Worm (Caenorhabditis elegans) whole organism, L4 larva: Measurements from ENCODE around the gene W02A2.12.

ENCODE experiments used
- F10B5.3 ChIP-seq: sonication (generic microtip); optimal IDR thresholded peaks from 2 replicates; lab custom pipeline; 2016; ENCODE audit warnings: mild to moderate bottlenecking, missing genetic modification characterization, missing compliant biosample characterization
- F26F4.8 ChIP-seq: fragments of 200-800 bp; sonication (Bioruptor generic); conservative IDR thresholded peaks from 2 replicates; pipeline ENCODE4 v1.3.6; 2022; ENCODE audit warnings: missing genetic modification characterization, missing compliant biosample characterization
- F44E2.7 ChIP-seq: fragments of 200-800 bp; sonication (Bioruptor generic); IDR thresholded peaks from 2 replicates; pipeline ENCODE4 v2.1.2; 2022; ENCODE audit warnings: missing genetic modification characterization, missing compliant biosample characterization
- T20F7.1 ChIP-seq: fragments of 200-800 bp; sonication (Bioruptor generic); optimal IDR thresholded peaks from 2 replicates; lab custom pipeline; 2018; ENCODE audit warnings: mild to moderate bottlenecking, missing genetic modification characterization, missing compliant biosample characterization
- T26A8.4 ChIP-seq: fragments of 200-800 bp; sonication (Bioruptor generic); IDR thresholded peaks from 2 replicates; pipeline ENCODE4 v1.3.6; 2022; ENCODE audit warnings: missing genetic modification characterization, missing compliant biosample characterization
- Y48G9A.11 ChIP-seq: fragments of 200-800 bp; sonication (Bioruptor generic); IDR thresholded peaks from 2 replicates; pipeline ENCODE4 v1.3.6; 2022; ENCODE audit warnings: missing genetic modification reagents, missing genetic modification characterization, missing compliant biosample characterization
- ZK337.2 ChIP-seq: fragments of 200-800 bp; sonication (Bioruptor generic); IDR thresholded peaks from 2 replicates; pipeline ENCODE4 v1.3.6; 2022; ENCODE audit warnings: missing genetic modification reagents, missing genetic modification characterization, missing compliant biosample characterization
- ZK546.5 ChIP-seq, 2 experiments: sonication (generic microtip); optimal IDR thresholded peaks; 2 replicates each; lab custom pipeline; 2017; ENCODE audit warnings: missing biosample characterization in 2 of 2, missing genetic modification characterization in 2 of 2
- aha-1 ChIP-seq: fragments of 150-350 bp; peaks from one replicate; lab custom pipeline; 2014; ENCODE audit warnings: missing biosample characterization, missing genetic modification characterization
- aly-2 ChIP-seq: sonication (generic microtip); optimal IDR thresholded peaks from 2 replicates; lab custom pipeline; 2018; ENCODE audit warnings: missing biosample characterization, missing genetic modification characterization
- daf-16 ChIP-seq, 3 experiments: sonication (generic microtip); optimal IDR thresholded peaks; 2 replicates each; lab custom pipeline; 2016 to 2017; ENCODE audit warnings: missing genetic modification characterization in 3 of 3, missing genetic modification reagents in 3 of 3, mild to moderate bottlenecking in 2 of 3, missing compliant biosample characterization in 2 of 3, missing biosample characterization in 1 of 3, moderate library complexity in 1 of 3
- dmd-6 ChIP-seq: fragments of 200-800 bp; sonication (Bioruptor generic); IDR thresholded peaks from 2 replicates; pipeline ENCODE4 v1.3.6; 2022; ENCODE audit warnings: missing genetic modification reagents, missing genetic modification characterization, missing compliant biosample characterization
- dpl-1 ChIP-seq: fragments of 150-350 bp; optimal IDR thresholded peaks from 2 replicates; lab custom pipeline; 2014; ENCODE audit warnings: missing biosample characterization, missing genetic modification reagents, missing genetic modification characterization
- dve-1 ChIP-seq: sonication (generic microtip); optimal IDR thresholded peaks from 2 replicates; lab custom pipeline; 2017; ENCODE audit warnings: antibody characterized with exemption, mild to moderate bottlenecking, missing genetic modification characterization, missing compliant biosample characterization; ENCODE audit not compliant: insufficient read depth
- egl-27 ChIP-seq: sonication (generic microtip); optimal IDR thresholded peaks from 3 replicates; lab custom pipeline; 2017; ENCODE audit warnings: missing biosample characterization, missing genetic modification reagents, missing genetic modification characterization
- fkh-10 ChIP-seq: fragments of 150-350 bp; optimal IDR thresholded peaks from 2 replicates; lab custom pipeline; 2014; ENCODE audit warnings: missing biosample characterization, missing genetic modification reagents, missing genetic modification characterization
- hif-1 ChIP-seq, 2 experiments: sonication (generic microtip); optimal IDR thresholded peaks; 2 replicates each; lab custom pipeline; 2016 to 2017; ENCODE audit warnings: missing compliant biosample characterization in 2 of 2, missing genetic modification characterization in 2 of 2, missing genetic modification reagents in 2 of 2, missing genotype in 2 of 2, mild to moderate bottlenecking in 1 of 2
- hmg-1.1 ChIP-seq: fragments of 200-800 bp; sonication (Bioruptor generic); IDR thresholded peaks from 2 replicates; pipeline ENCODE4 v1.3.6; 2022; ENCODE audit warnings: missing genetic modification reagents, missing genetic modification characterization, missing compliant biosample characterization
- lin-1 ChIP-seq: fragments of 200-800 bp; sonication (Bioruptor generic); IDR thresholded peaks from 2 replicates; pipeline ENCODE4 v1.3.6; 2022; ENCODE audit warnings: missing genetic modification reagents, missing genetic modification characterization, missing compliant biosample characterization
- lin-13 ChIP-seq: fragments of 150-350 bp; optimal IDR thresholded peaks from 2 replicates; lab custom pipeline; 2014; ENCODE audit warnings: missing biosample characterization, missing genetic modification reagents, missing genetic modification characterization
- lin-15B ChIP-seq: fragments of 150-350 bp; sonication (generic microtip); optimal IDR thresholded peaks from 3 replicates; lab custom pipeline; 2014; ENCODE audit warnings: missing biosample characterization, missing genetic modification characterization
- lin-29 ChIP-seq: fragments of 200-800 bp; sonication (Bioruptor generic); IDR thresholded peaks from 2 replicates; pipeline ENCODE4 v1.3.6; 2022; ENCODE audit warnings: missing genetic modification reagents, missing genetic modification characterization, missing compliant biosample characterization
- lin-38 ChIP-seq: fragments of 200-800 bp; sonication (Bioruptor generic); IDR thresholded peaks from 2 replicates; pipeline ENCODE4 v1.3.6; 2022; ENCODE audit warnings: missing genetic modification reagents, missing genetic modification characterization, missing compliant biosample characterization
- lin-39 ChIP-seq: fragments of 150-350 bp; optimal IDR thresholded peaks from 2 replicates; lab custom pipeline; 2014; ENCODE audit warnings: missing biosample characterization, missing genetic modification reagents, missing genetic modification characterization
- lir-3 ChIP-seq: sonication (generic microtip); optimal IDR thresholded peaks from 2 replicates; lab custom pipeline; 2016; ENCODE audit warnings: mild to moderate bottlenecking, missing genetic modification characterization, missing compliant biosample characterization
- lsy-2 ChIP-seq, 2 experiments: fragments of 150-350 bp in 1 of 2; sonication (generic microtip) in 1 of 2; optimal IDR thresholded peaks; 2 replicates each; lab custom pipeline; 2014 to 2017; ENCODE audit warnings: missing biosample characterization in 2 of 2, missing genetic modification characterization in 2 of 2
- mdl-1 ChIP-seq, 2 experiments: fragments of 150-350 bp in 1 of 2; sonication (generic microtip) in 1 of 2; optimal IDR thresholded peaks; 2 replicates each; lab custom pipeline; 2014 to 2017; ENCODE audit warnings: missing biosample characterization in 2 of 2, missing genetic modification characterization in 2 of 2
- mdt-29 ChIP-seq: fragments of 200-800 bp; sonication (Bioruptor generic); IDR thresholded peaks from 2 replicates; pipeline ENCODE4 v1.3.6; 2022; ENCODE audit warnings: missing genetic modification reagents, missing genetic modification characterization, missing compliant biosample characterization
- mep-1 ChIP-seq: fragments of 150-350 bp; sonication (generic microtip); optimal IDR thresholded peaks from 3 replicates; lab custom pipeline; 2014; ENCODE audit warnings: missing biosample characterization, missing genetic modification characterization
- nhr-102 ChIP-seq: sonication (generic microtip); optimal IDR thresholded peaks from 2 replicates; lab custom pipeline; 2016; ENCODE audit warnings: mild to moderate bottlenecking, missing genetic modification characterization, moderate library complexity, missing compliant biosample characterization
- nhr-11 ChIP-seq: fragments of 150-350 bp; optimal IDR thresholded peaks from 2 replicates; lab custom pipeline; 2014; ENCODE audit warnings: missing biosample characterization, missing genetic modification characterization
- nhr-111 ChIP-seq: fragments of 200-800 bp; sonication (Bioruptor generic); optimal IDR thresholded peaks from 2 replicates; lab custom pipeline; 2018; ENCODE audit warnings: mild to moderate bottlenecking, missing genetic modification characterization, missing compliant biosample characterization
- nhr-25 ChIP-seq: sonication (generic microtip); optimal IDR thresholded peaks from 2 replicates; lab custom pipeline; 2017; ENCODE audit warnings: missing genetic modification characterization, mild to moderate bottlenecking, missing compliant biosample characterization, antibody characterized with exemption, moderate library complexity, borderline replicate concordance; ENCODE audit not compliant: insufficient read depth
- nhr-41 ChIP-seq: fragments of 200-800 bp; sonication (Bioruptor generic); IDR thresholded peaks from 2 replicates; pipeline ENCODE4 v1.3.6; 2022; ENCODE audit warnings: missing genetic modification reagents, missing genetic modification characterization, missing compliant biosample characterization
- nhr-42 ChIP-seq: fragments of 200-800 bp; sonication (Bioruptor generic); IDR thresholded peaks from 2 replicates; pipeline ENCODE4 v1.3.6; 2022; ENCODE audit warnings: missing genetic modification characterization, missing compliant biosample characterization
- nhr-48 ChIP-seq: sonication (generic microtip); optimal IDR thresholded peaks from 2 replicates; lab custom pipeline; 2016; ENCODE audit warnings: mild to moderate bottlenecking, missing genetic modification characterization, missing compliant biosample characterization
- nhr-76 ChIP-seq: fragments of 150-350 bp; optimal IDR thresholded peaks from 2 replicates; lab custom pipeline; 2014; ENCODE audit warnings: missing biosample characterization, missing genetic modification characterization
- nhr-77 ChIP-seq: fragments of 150-350 bp; optimal IDR thresholded peaks from 2 replicates; lab custom pipeline; 2014; ENCODE audit warnings: missing biosample characterization, missing genetic modification characterization
- php-3 ChIP-seq: fragments of 200-800 bp; sonication (Bioruptor generic); IDR thresholded peaks from 2 replicates; pipeline ENCODE4 v1.3.6; 2022; ENCODE audit warnings: missing genetic modification reagents, missing genetic modification characterization, missing compliant biosample characterization
- pqm-1 ChIP-seq: sonication (generic microtip); optimal IDR thresholded peaks from 2 replicates; lab custom pipeline; 2017; ENCODE audit warnings: missing biosample characterization, missing genetic modification characterization
- rbr-2 ChIP-seq: sonication (generic microtip); optimal IDR thresholded peaks from 2 replicates; lab custom pipeline; 2016; ENCODE audit warnings: missing genotype, missing genetic modification characterization, missing compliant biosample characterization
- saeg-2 ChIP-seq: fragments of 200-800 bp; sonication (Bioruptor generic); IDR thresholded peaks from 2 replicates; pipeline ENCODE4 v1.3.6; 2022; ENCODE audit warnings: missing genetic modification reagents, missing genetic modification characterization, missing compliant biosample characterization
- set-16 ChIP-seq: fragments of 200-800 bp; sonication (Bioruptor generic); IDR thresholded peaks from 2 replicates; pipeline ENCODE4 v1.3.6; 2022; ENCODE audit warnings: missing genetic modification reagents, missing genetic modification characterization, missing compliant biosample characterization
- snpc-1.2 ChIP-seq: fragments of 200-800 bp; sonication (Bioruptor generic); IDR thresholded peaks from 2 replicates; pipeline ENCODE4 v1.3.6; 2022; ENCODE audit warnings: missing genetic modification reagents, missing genetic modification characterization, missing compliant biosample characterization
- spr-1 ChIP-seq: sonication (generic microtip); optimal IDR thresholded peaks from 2 replicates; lab custom pipeline; 2016; ENCODE audit warnings: mild to moderate bottlenecking, missing genetic modification characterization, missing compliant biosample characterization
- tra-1 ChIP-seq: fragments of 200-800 bp; sonication (Bioruptor generic); IDR thresholded peaks from 2 replicates; pipeline ENCODE4 v1.3.6; 2022; ENCODE audit warnings: missing genetic modification reagents, missing genetic modification characterization, missing compliant biosample characterization
- unc-130 ChIP-seq: sonication (generic microtip); optimal IDR thresholded peaks from 2 replicates; lab custom pipeline; 2016; ENCODE audit warnings: missing genetic modification reagents, missing genetic modification characterization, missing compliant biosample characterization
- unc-39 ChIP-seq: sonication (generic microtip); optimal IDR thresholded peaks from 2 replicates; lab custom pipeline; 2017; ENCODE audit warnings: missing biosample characterization, missing genetic modification characterization
- zfp-3 ChIP-seq: fragments of 200-800 bp; sonication (Bioruptor generic); conservative IDR thresholded peaks from 2 replicates; pipeline ENCODE4 v1.3.6; 2022; ENCODE audit warnings: missing genetic modification reagents, missing genetic modification characterization, missing compliant biosample characterization
- ztf-11 ChIP-seq: fragments of 150-350 bp; optimal IDR thresholded peaks from 2 replicates; lab custom pipeline; 2014; ENCODE audit warnings: missing biosample characterization, missing genetic modification characterization
- ztf-7 ChIP-seq: fragments of 150-350 bp; optimal IDR thresholded peaks from 2 replicates; lab custom pipeline; 2014; ENCODE audit warnings: missing biosample characterization, missing genetic modification characterization

W02A2.12 gene

ce11 chrIV:13322429-13322828 lies 26.2 kb downstream of the W02A2.12 start (continued):
- TF ChIP-seq nhr-41 (GFP tag; lab: Robert Waterston, UW) (0 out of 2 replicates have a peak, but pooled peaks have one; percentile 11), aha-1 (tag; lab: Kevin White, UChicago) (peak; percentile 97), unc-130 (GFP tag; lab: Kevin White, UChicago) (no peak), nhr-11 (tag; lab: Kevin White, UChicago) (peak; percentile 86), F26F4.8 (GFP tag; lab: Robert Waterston, UW) (no peak), nhr-111 (GFP tag; lab: Kevin White, UChicago) (no peak), nhr-42 (GFP tag; lab: Robert Waterston, UW) (no peak), pqm-1 (tag; lab: Kevin White, UChicago) (peak; percentile 22), tra-1 (GFP tag; lab: Robert Waterston, UW) (peak; percentile 77), dve-1 (tag; lab: Kevin White, UChicago) (peak; percentile 97), dmd-6 (GFP tag; lab: Robert Waterston, UW) (peak; percentile 95), lin-39 (tag; lab: Kevin White, UChicago) (no peak), lin-38 (peak; percentile 47), aly-2 (tag; lab: Kevin White, UChicago) (no peak), F10B5.3 (tag; lab: Kevin White, UChicago) (no peak), hmg-1.1 (GFP tag; lab: Robert Waterston, UW) (peak; percentile 49; the same call in 1 of the 2 replicates), T26A8.4 (peak; percentile 46), mdl-1 (tag; optimal IDR thresholded peaks at IDR 0.05; lab: Kevin White, UChicago) (peak in 1 of 2 experiments; percentile 66), nhr-76 (tag; lab: Kevin White, UChicago) (no peak), ZK546.5 (tag; optimal IDR thresholded peaks at IDR 0.05; lab: Kevin White, UChicago) (no peak), ZK337.2 (GFP tag; lab: Robert Waterston, UW) (no peak), rbr-2 (tag; lab: Kevin White, UChicago) (peak; percentile 60), mdt-29 (GFP tag; lab: Robert Waterston, UW) (peak; percentile 91), dpl-1 (GFP tag; lab: Kevin White, UChicago) (peak; percentile 36), nhr-25 (tag; lab: Kevin White, UChicago) (peak; percentile 58), ztf-11 (tag; lab: Kevin White, UChicago) (no peak), snpc-1.2 (GFP tag; lab: Robert Waterston, UW) (no peak), F44E2.7 (no peak), fkh-10 (GFP tag; lab: Kevin White, UChicago) (peak; percentile 7), spr-1 (tag; lab: Kevin White, UChicago) (no peak), egl-27 (no peak), lir-3 (tag; lab: Kevin White, UChicago) (no peak), ztf-7 (tag; lab: Kevin White, UChicago) (peak; percentile 82), saeg-2 (0 out of 2 replicates have a peak, but pooled peaks have one; percentile 35), set-16 (GFP tag; lab: Robert Waterston, UW) (peak; percentile 20; the same call in 1 of the 2 replicates), php-3 (peak; percentile 47; the same call in 1 of the 2 replicates), daf-16 (GFP tag; optimal IDR thresholded peaks at IDR 0.05; lab: Kevin White, UChicago) (peak; percentile 19 to 20), daf-16 (tag; optimal IDR thresholded peaks at IDR 0.05; lab: Kevin White, UChicago) (peak; percentile 78), zfp-3 (GFP tag; lab: Robert Waterston, UW) (0 out of 2 replicates have a peak, but pooled peaks have one; percentile 54), lin-1 (GFP tag; lab: Robert Waterston, UW) (peak; percentile 87), lin-13 (GFP tag; lab: Kevin White, UChicago) (no peak), T20F7.1 (GFP tag; lab: Kevin White, UChicago) (peak; percentile 65), Y48G9A.11 (GFP tag; lab: Robert Waterston, UW) (no peak), lsy-2 (tag; optimal IDR thresholded peaks at IDR 0.05; lab: Kevin White, UChicago) (peak; percentile 64 to 84), lin-15B (tag; lab: Kevin White, UChicago) (no peak), nhr-77 (peak; percentile 81), nhr-102 (tag; lab: Kevin White, UChicago) (peak; percentile 82), nhr-48 (peak; percentile 92), mep-1 (tag; lab: Kevin White, UChicago) (peak; percentile 90), lin-29 (GFP tag; lab: Robert Waterston, UW) (no peak), hif-1 (tag; optimal IDR thresholded peaks at IDR 0.05; lab: Kevin White, UChicago) (peak in 1 of 2 experiments; percentile 62), unc-39 (tag; lab: Kevin White, UChicago) (no peak)
